Worm (Caenorhabditis elegans): ENCODE measurements around the gene lec-6.

DNA sequence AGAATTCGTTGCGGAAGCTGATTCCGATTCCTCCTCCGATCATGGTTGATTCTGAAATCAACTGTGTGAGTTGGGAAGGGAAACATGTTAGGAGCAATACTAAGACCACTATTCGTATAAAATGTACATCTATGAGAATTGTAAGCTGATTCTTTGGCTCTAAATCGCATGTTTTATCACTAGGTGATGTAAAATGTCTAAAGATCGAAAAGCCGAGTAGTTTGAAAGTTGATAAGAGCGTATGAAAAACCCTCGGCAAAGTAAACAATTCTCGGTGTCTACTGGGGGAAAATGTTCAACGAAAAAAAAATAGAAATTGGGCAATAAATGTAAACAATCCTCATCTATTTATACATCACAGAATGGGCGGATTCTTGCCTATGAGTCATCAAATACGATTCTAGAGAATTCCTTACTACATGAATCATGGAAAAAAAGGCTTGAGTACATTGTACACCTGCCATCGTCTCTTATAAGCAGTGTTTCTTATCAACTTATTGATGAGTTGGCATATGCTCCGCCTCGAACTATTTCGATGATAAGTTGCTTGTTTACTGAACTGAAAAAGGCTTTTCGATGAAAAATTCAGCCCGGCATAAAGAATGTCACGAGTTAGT, at the start of gene lec-6:
- TF ChIP-seq ztf-29 (GFP tag; IDR thresholded peaks at IDR 0.05) = no peak
- no peak for TF ChIP-seq med-1 (GFP tag; optimal IDR thresholded peaks at IDR 0.05; ENCODE audit: insufficient read depth)
- TF ChIP-seq ref-1 (GFP tag; conservative IDR thresholded peaks at IDR 0.05) = no peak
- TF ChIP-seq cog-1 (tag; optimal IDR thresholded peaks at IDR 0.05) = no peak
- TF ChIP-seq ztf-23 (GFP tag; IDR thresholded peaks at IDR 0.05) = no peak
- TF ChIP-seq flt-1 (GFP tag; IDR thresholded peaks at IDR 0.05) = no peak
- TF ChIP-seq T22C8.4 (GFP tag; IDR thresholded peaks at IDR 0.05) = no peak
- TF ChIP-seq klf-2 (GFP tag; conservative IDR thresholded peaks at IDR 0.05) = no peak
- no peak for TF ChIP-seq tab-1 (GFP tag; IDR thresholded peaks at IDR 0.05)

All from whole organism, midembryonic.